Fruit fly (Drosophila melanogaster): ENCODE measurements around the gene CG31886.

DNA sequence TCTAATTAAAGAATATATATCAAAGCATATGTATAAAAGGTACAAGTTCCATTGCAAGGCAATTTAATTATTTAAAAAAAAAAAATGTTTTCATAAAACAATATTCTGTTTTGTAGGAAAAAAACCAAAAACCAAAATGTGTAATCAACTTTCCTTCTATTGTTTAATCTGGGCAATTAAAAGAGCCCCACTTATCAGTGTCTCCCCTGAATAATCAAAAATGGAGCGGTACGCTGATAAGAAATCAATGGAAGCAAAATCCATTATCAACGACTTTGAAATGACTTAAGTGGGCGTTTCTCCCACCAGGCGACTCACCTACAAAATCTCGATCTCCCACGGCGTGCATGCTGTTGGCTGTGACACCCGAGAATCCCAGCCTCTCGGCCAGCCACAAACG lies 18.2 kb downstream of the CG31886 start:
- TF ChIP-seq cyc (GFP tag; optimal IDR thresholded peaks at IDR 0.05), result no peak
- TF ChIP-seq OdsH (GFP tag; optimal IDR thresholded peaks at IDR 0.05), result no peak
- no peak for TF ChIP-seq CG7368 (GFP tag; optimal IDR thresholded peaks at IDR 0.05)

All from whole organism, prepupa.